Fruit fly (Drosophila melanogaster) whole organism, adult: ENCODE measurements around the gene Cbs.

Experiments used
- CG11617 ChIP-seq: fragments of 200-800 bp; sonication (Bioruptor generic); optimal IDR thresholded peaks from 2 replicates; lab custom pipeline; 2017; ENCODE audit warnings: mild to moderate bottlenecking, missing biosample characterization, missing genetic modification reagents, missing genetic modification characterization
- CG12768 ChIP-seq: fragments of 200-800 bp; sonication (Bioruptor generic); optimal IDR thresholded peaks from 2 replicates; lab custom pipeline; 2017; ENCODE audit warnings: missing biosample characterization, missing genetic modification characterization, mild to moderate bottlenecking, moderate library complexity, missing genetic modification reagents
- CG14711 ChIP-seq: fragments of 200-800 bp; sonication (Bioruptor generic); optimal IDR thresholded peaks from 2 replicates; lab custom pipeline; 2018; ENCODE audit warnings: missing biosample characterization, mild to moderate bottlenecking, missing genetic modification characterization, moderate library complexity
- CG1620 ChIP-seq: fragments of 200-800 bp; sonication (Bioruptor generic); optimal IDR thresholded peaks from 2 replicates; lab custom pipeline; 2016; ENCODE audit warnings: missing biosample characterization, missing genetic modification characterization
- CG7045 ChIP-seq: fragments of 200-800 bp; sonication (Bioruptor generic); optimal IDR thresholded peaks from 2 replicates; lab custom pipeline; 2017; ENCODE audit warnings: missing biosample characterization, mild to moderate bottlenecking, missing genetic modification characterization
- CG7101 ChIP-seq: fragments of 200-800 bp; sonication (Bioruptor generic); optimal IDR thresholded peaks from 2 replicates; lab custom pipeline; 2018; ENCODE audit warnings: missing biosample characterization, mild to moderate bottlenecking, missing genetic modification characterization, moderate library complexity
- Crg-1 ChIP-seq: fragments of 200-800 bp; sonication (Bioruptor generic); optimal IDR thresholded peaks from 2 replicates; lab custom pipeline; 2016; ENCODE audit warnings: missing biosample characterization, missing genetic modification characterization
- bab1 ChIP-seq: fragments of 200-800 bp; sonication (Bioruptor generic); optimal IDR thresholded peaks from 3 replicates; lab custom pipeline; 2019; ENCODE audit warnings: missing biosample characterization, mild to moderate bottlenecking, missing genetic modification characterization, moderate library complexity
- cic ChIP-seq: fragments of 200-800 bp; sonication (Bioruptor generic); optimal IDR thresholded peaks from 2 replicates; lab custom pipeline; 2017; ENCODE audit warnings: missing biosample characterization, mild to moderate bottlenecking, missing genetic modification characterization, moderate library complexity
- kay ChIP-seq: fragments of 200-800 bp; sonication (Bioruptor generic); peaks from one replicate; lab custom pipeline; 2016; ENCODE audit warnings: missing biosample characterization, missing genetic modification characterization, borderline replicate concordance
- tj ChIP-seq: fragments of 200-800 bp; sonication (Bioruptor generic); optimal IDR thresholded peaks from 3 replicates; lab custom pipeline; 2017; ENCODE audit warnings: missing biosample characterization, mild to moderate bottlenecking, missing genetic modification characterization, moderate library complexity
- toe ChIP-seq: fragments of 200-800 bp; sonication (Bioruptor generic); optimal IDR thresholded peaks from 2 replicates; lab custom pipeline; 2016; ENCODE audit warnings: missing biosample characterization, missing genetic modification characterization

- no peak for TF ChIP-seq Crg-1 (GFP tag; lab: Kevin White, UChicago)
- TF ChIP-seq CG12768 (GFP tag; lab: Kevin White, UChicago), result no peak
- no peak for TF ChIP-seq CG7045 (GFP tag; lab: Kevin White, UChicago)
- no peak for TF ChIP-seq bab1 (GFP tag; lab: Kevin White, UChicago)
- peak; percentile 87 for TF ChIP-seq kay (GFP tag; lab: Kevin White, UChicago)
- no peak for TF ChIP-seq tj (GFP tag; lab: Kevin White, UChicago)
- no peak for TF ChIP-seq CG1620 (GFP tag; lab: Kevin White, UChicago)
- TF ChIP-seq toe (GFP tag; lab: Kevin White, UChicago), result no peak
- no peak for TF ChIP-seq CG11617
- TF ChIP-seq cic (GFP tag; lab: Kevin White, UChicago), result no peak
- no peak for TF ChIP-seq CG7101 (tag; lab: Kevin White, UChicago)
- no peak for TF ChIP-seq CG14711 (tag; lab: Kevin White, UChicago)
Observed at dm6 chrX:21041825-21042224, 3.1 kb upstream of the Cbs start, which contains the start of gene Mgstl.
